Worm (Caenorhabditis elegans) whole organism, L2 larva: ENCODE results near the gene glb-30.

ENCODE experiments used
- egl-27 ChIP-seq: sonication (generic microtip); optimal IDR thresholded peaks from 3 replicates; lab custom pipeline; 2017; ENCODE audit warnings: missing biosample characterization, missing genetic modification reagents, missing genetic modification characterization
- lin-13 ChIP-seq: fragments of 150-350 bp; optimal IDR thresholded peaks from 2 replicates; lab custom pipeline; 2014; ENCODE audit warnings: missing biosample characterization, missing genetic modification reagents, missing genetic modification characterization
- mdl-1 ChIP-seq, 2 experiments: fragments of 150-350 bp in 1 of 2; sonication (generic microtip) in 1 of 2; optimal IDR thresholded peaks; 2 replicates each; lab custom pipeline; 2017; ENCODE audit warnings: missing biosample characterization in 2 of 2, missing genetic modification characterization in 2 of 2
- nhr-11 ChIP-seq: fragments of 150-350 bp; optimal IDR thresholded peaks from 2 replicates; lab custom pipeline; 2014; ENCODE audit warnings: missing biosample characterization, missing genetic modification characterization
- nhr-237 ChIP-seq: fragments of 150-350 bp; optimal IDR thresholded peaks from 2 replicates; lab custom pipeline; 2014; ENCODE audit warnings: missing biosample characterization, missing genetic modification characterization

DNA sequence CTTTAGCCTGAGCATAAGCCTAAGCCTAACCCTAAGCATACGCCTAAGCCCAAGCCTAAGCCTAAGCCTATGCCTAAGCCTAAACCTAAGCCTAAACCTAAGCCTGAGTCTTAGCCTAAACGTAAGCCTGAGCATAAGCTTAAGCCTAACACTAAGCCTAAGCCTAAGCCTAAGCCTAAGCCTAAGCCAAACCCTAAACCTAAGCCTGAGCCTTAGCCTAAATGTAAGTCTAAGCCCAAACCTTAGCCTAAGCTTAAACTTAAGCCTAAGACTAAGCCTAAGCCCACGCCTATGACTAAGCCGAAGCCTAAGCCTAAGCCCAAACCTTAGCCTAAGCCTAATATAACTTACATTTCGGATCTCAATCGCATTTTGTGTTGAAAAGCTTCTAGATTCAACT is 35.6 kb upstream of the glb-30 start:
- TF ChIP-seq lin-13 (GFP tag; lab: Kevin White, UChicago) = no peak
- TF ChIP-seq egl-27 (tag; lab: Kevin White, UChicago) = no peak
- TF ChIP-seq nhr-237 (tag; lab: Kevin White, UChicago) = no peak
- no peak for TF ChIP-seq nhr-11 (tag; lab: Kevin White, UChicago)
- TF ChIP-seq mdl-1 (tag; optimal IDR thresholded peaks at IDR 0.05; lab: Kevin White, UChicago) = no peak
